Fruit fly (Drosophila melanogaster) whole organism: Measurements from ENCODE around the gene Sfp33A1.

ENCODE experiments used
- pan ChIP-seq: fragments of >200 bp; optimal IDR thresholded peaks from 2 replicates; lab custom pipeline; 2017
- psq ChIP-seq: fragments of >200 bp; optimal IDR thresholded peaks from 2 replicates; lab custom pipeline; 2017
- usp ChIP-seq: fragments of >200 bp; optimal IDR thresholded peaks from 2 replicates; lab custom pipeline; 2017; ENCODE audit warnings: missing biosample characterization, missing genetic modification characterization, mixed read lengths

dm6 chr2L:11788034-11788433 is 33.7 kb upstream of the Sfp33A1 start, which contains the start of gene CG14931:
- TF ChIP-seq psq (lab: Kevin White, UChicago) (no peak), pan (lab: Kevin White, UChicago) (no peak), usp (no peak)
